Worm (Caenorhabditis elegans) whole organism, midembryonic: Measurements from ENCODE around the gene C06E8.5.

Experiments used
- cog-1 ChIP-seq: sonication (generic microtip); optimal IDR thresholded peaks from 2 replicates; lab custom pipeline; 2016; ENCODE audit warnings: missing genetic modification characterization, missing compliant biosample characterization
- klf-2 ChIP-seq: fragments of 200-800 bp; sonication (Bioruptor generic); conservative IDR thresholded peaks from 2 replicates; pipeline ENCODE4 v1.3.6; 2022; ENCODE audit warnings: missing genetic modification reagents, missing genetic modification characterization, missing compliant biosample characterization

ce11 chrIII:6978875-6979274 is 26.4 kb downstream of the C06E8.5 start:
- TF ChIP-seq cog-1 (tag; lab: Kevin White, UChicago) (peak; percentile 85), klf-2 (GFP tag; lab: Robert Waterston, UW) (no peak)
